Worm (Caenorhabditis elegans): ENCODE data around the gene pfut-1.

- TF ChIP-seq nhr-237 (tag; optimal IDR thresholded peaks at IDR 0.05) (no peak), dmd-4 (tag; optimal IDR thresholded peaks at IDR 0.05) (no peak), R02D3.7 (tag; optimal IDR thresholded peaks at IDR 0.05) (no peak), gmeb-1 (tag; optimal IDR thresholded peaks at IDR 0.05) (no peak), ztf-4 (tag; optimal IDR thresholded peaks at IDR 0.05) (no peak), ZK546.5 (tag; optimal IDR thresholded peaks at IDR 0.05) (no peak), nhr-11 (tag; optimal IDR thresholded peaks at IDR 0.05) (no peak)
These were observed 19.0 kb downstream of the pfut-1 start for ce11 chrX:3184649-3185048.

Data from whole organism, L2 larva.